Worm (Caenorhabditis elegans): Measurements from ENCODE around the gene ZK1098.9.

ZK1098.9 gene

DNA sequence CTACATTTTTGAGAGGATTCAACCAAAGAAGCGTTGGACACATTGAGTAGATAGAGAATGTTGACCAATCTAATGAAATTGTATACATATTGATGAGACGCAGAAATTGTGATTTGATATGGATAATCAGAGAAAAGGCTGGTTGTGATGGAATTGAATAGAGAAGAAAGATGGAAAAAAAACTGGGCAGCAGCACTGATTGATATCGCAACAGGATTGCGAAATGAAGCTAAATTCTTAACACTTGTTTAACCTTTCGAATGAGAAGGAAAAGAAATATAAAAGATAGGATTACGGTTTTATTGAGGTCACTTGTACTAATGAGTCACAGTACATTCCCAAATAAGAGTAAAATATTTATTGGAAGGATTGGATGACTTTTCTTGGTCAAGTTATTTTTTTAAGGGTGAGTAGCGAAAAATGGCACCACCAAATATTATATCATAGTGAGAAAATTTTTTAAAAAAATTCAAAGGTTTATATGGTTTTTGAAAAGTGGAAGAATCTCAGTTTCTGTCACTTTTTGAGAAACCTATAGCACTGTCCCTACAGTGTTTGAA lies 42.0 kb upstream of the ZK1098.9 start:
- TF ChIP-seq ham-2 (GFP tag; optimal IDR thresholded peaks at IDR 0.05) (no peak), lin-32 (GFP tag; optimal IDR thresholded peaks at IDR 0.05) (no peak), ztf-11 (tag; optimal IDR thresholded peaks at IDR 0.05) (no peak), sem-2 (GFP tag; optimal IDR thresholded peaks at IDR 0.05) (no peak), ceh-43 (GFP tag; optimal IDR thresholded peaks at IDR 0.05) (no peak), nhr-2 (tag; optimal IDR thresholded peaks at IDR 0.05) (no peak), nhr-237 (tag; optimal IDR thresholded peaks at IDR 0.05) (no peak), unc-62 (GFP tag; optimal IDR thresholded peaks at IDR 0.05) (no peak), mls-2 (tag; optimal IDR thresholded peaks at IDR 0.05) (no peak), tbx-8 (GFP tag; optimal IDR thresholded peaks at IDR 0.05) (no peak), ceh-83 (GFP tag; optimal IDR thresholded peaks at IDR 0.05) (no peak), sptf-1 (tag; optimal IDR thresholded peaks at IDR 0.05) (no peak), mab-5 (tag; optimal IDR thresholded peaks at IDR 0.05) (no peak), nhr-28 (tag; optimal IDR thresholded peaks at IDR 0.05) (no peak)

DNA sequence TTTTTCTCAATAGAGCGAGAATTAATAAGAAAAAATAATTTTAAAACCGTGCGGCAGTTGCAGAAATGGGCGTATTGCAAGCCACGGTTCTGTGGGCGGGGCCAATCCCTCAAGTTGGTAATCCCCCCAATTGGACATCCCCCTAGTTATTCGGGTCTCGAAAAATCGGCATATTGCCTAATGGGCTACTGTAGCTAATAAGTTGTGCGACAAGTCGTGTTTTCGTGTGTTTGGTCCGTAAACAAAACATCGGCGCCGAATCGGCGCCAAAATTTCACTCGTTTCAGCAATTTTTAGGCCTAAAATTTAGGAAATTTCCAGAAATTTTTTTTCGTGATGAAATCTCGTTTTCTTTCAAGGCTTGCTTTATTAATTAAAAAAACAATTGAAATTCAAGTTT lies 39.9 kb upstream of the ZK1098.9 start:
- TF ChIP-seq ceh-83 (GFP tag; optimal IDR thresholded peaks at IDR 0.05) (no peak), pha-4 (tag; optimal IDR thresholded peaks at IDR 0.05) (no peak), lin-13 (tag; optimal IDR thresholded peaks at IDR 0.05) (no peak), lin-32 (GFP tag; optimal IDR thresholded peaks at IDR 0.05) (no peak), mab-5 (tag; optimal IDR thresholded peaks at IDR 0.05) (no peak), zip-8 (tag; optimal IDR thresholded peaks at IDR 0.05) (no peak), mep-1 (tag; optimal IDR thresholded peaks at IDR 0.05) (no peak), drap-1 (GFP tag; optimal IDR thresholded peaks at IDR 0.05) (no peak), nhr-76 (tag; optimal IDR thresholded peaks at IDR 0.05) (no peak)

DNA sequence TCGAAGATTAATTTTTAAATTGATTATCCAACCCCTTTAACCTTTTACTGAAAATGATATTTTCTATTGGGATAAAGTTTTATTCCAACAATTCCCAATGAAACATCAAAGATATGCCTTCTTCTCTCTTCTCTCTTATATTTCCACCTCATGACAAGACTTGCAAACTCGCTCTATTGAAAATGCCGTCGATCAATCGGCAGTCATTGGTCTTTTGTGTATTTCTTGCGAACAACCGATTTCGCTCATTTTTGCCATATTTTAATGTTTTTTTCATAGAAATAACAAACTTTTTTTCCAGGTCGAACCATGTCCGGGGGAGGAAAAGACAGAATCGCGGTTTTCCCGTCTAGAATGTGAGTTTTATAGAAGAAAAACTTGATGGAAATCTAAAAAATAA lies 36.4 kb upstream of the ZK1098.9 start, which contains the start of gene vha-14:
TSS of gene vha-14 (plus strand) at position 302 of the 400 bp plus-strand sequence.
- TF ChIP-seq zip-8 (tag; optimal IDR thresholded peaks at IDR 0.05) (no peak), elt-1 (tag; optimal IDR thresholded peaks at IDR 0.05; ENCODE audit: borderline replicate concordance, insufficient read depth) (no peak), M03D4.4 (tag; optimal IDR thresholded peaks at IDR 0.05) (no peak), sptf-1 (tag; optimal IDR thresholded peaks at IDR 0.05) (no peak), mls-2 (tag; optimal IDR thresholded peaks at IDR 0.05) (no peak), nhr-76 (tag; optimal IDR thresholded peaks at IDR 0.05) (no peak), lin-13 (tag; optimal IDR thresholded peaks at IDR 0.05) (no peak), unc-39 (tag; optimal IDR thresholded peaks at IDR 0.05) (no peak), sem-2 (GFP tag; optimal IDR thresholded peaks at IDR 0.05) (no peak), drap-1 (GFP tag; optimal IDR thresholded peaks at IDR 0.05) (no peak), bed-3 (GFP tag; optimal IDR thresholded peaks at IDR 0.05) (no peak), hlh-1 (tag; optimal IDR thresholded peaks at IDR 0.05) (no peak), nhr-12 (tag; optimal IDR thresholded peaks at IDR 0.05) (no peak), nhr-28 (tag; optimal IDR thresholded peaks at IDR 0.05) (no peak), ceh-83 (GFP tag; optimal IDR thresholded peaks at IDR 0.05) (no peak), pha-4 (tag; optimal IDR thresholded peaks at IDR 0.05) (no peak), elt-3 (tag; optimal IDR thresholded peaks at IDR 0.05) (no peak), nhr-2 (tag; optimal IDR thresholded peaks at IDR 0.05) (no peak), lsy-2 (tag; optimal IDR thresholded peaks at IDR 0.05) (peak; percentile 38), lin-32 (GFP tag; optimal IDR thresholded peaks at IDR 0.05) (no peak), ztf-11 (tag; optimal IDR thresholded peaks at IDR 0.05) (no peak), tbx-8 (GFP tag; optimal IDR thresholded peaks at IDR 0.05) (no peak), blmp-1 (tag; optimal IDR thresholded peaks at IDR 0.05) (no peak), ces-1 (GFP tag; optimal IDR thresholded peaks at IDR 0.05) (peak; percentile 6), unc-62 (GFP tag; optimal IDR thresholded peaks at IDR 0.05) (peak; percentile 38), ham-2 (GFP tag; optimal IDR thresholded peaks at IDR 0.05) (no peak), mab-5 (tag; optimal IDR thresholded peaks at IDR 0.05) (no peak), unc-120 (tag; optimal IDR thresholded peaks at IDR 0.05; ENCODE audit: poor library complexity, severe bottlenecking) (no peak), mep-1 (tag; optimal IDR thresholded peaks at IDR 0.05) (peak; percentile 71), cnd-1 (tag; optimal IDR thresholded peaks at IDR 0.05) (no peak), nhr-237 (tag; optimal IDR thresholded peaks at IDR 0.05) (peak; percentile 19)

DNA sequence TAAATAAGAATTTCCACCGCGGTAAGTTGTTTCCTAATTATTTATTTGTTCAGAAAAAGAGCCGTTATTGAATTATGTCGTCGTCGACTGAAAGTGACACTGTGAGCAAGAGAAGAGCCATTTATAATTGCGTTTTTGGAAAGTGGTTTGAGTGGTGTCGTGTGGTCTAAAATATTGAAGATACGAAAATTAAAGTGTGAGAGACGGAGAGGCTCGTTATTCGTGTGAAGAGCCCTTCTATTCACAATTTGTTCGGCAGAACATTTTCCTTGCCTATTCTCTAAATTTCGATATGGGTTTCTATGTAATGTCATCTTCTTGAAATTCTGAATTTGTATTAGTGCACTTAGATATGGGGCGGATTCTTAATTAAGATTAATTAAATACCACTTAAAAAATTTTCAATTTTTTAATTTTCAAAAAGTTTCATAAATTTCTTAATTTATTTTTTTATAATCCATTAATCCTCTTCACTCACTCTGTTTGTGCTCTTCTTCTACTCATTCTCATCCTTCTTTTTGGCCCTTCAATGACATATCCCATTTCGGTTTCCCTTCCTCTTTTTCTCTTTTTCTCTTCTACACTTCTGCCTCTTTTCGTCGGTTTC lies 34.4 kb upstream of the ZK1098.9 start:
- no peak for TF ChIP-seq ceh-83 (GFP tag; optimal IDR thresholded peaks at IDR 0.05)
- no peak for TF ChIP-seq lin-13 (tag; optimal IDR thresholded peaks at IDR 0.05)
- TF ChIP-seq nhr-2 (tag; optimal IDR thresholded peaks at IDR 0.05) = no peak
- TF ChIP-seq unc-120 (tag; optimal IDR thresholded peaks at IDR 0.05; ENCODE audit: poor library complexity, severe bottlenecking) = peak; percentile 23
- TF ChIP-seq cnd-1 (tag; optimal IDR thresholded peaks at IDR 0.05) = no peak
- TF ChIP-seq elt-1 (tag; optimal IDR thresholded peaks at IDR 0.05; ENCODE audit: borderline replicate concordance, insufficient read depth) = no peak
- TF ChIP-seq nhr-76 (tag; optimal IDR thresholded peaks at IDR 0.05) = no peak
- no peak for TF ChIP-seq nhr-12 (tag; optimal IDR thresholded peaks at IDR 0.05)
- TF ChIP-seq hlh-1 (tag; optimal IDR thresholded peaks at IDR 0.05) = no peak
- TF ChIP-seq blmp-1 (tag; optimal IDR thresholded peaks at IDR 0.05) = no peak
- peak; percentile 94 for TF ChIP-seq ces-1 (GFP tag; optimal IDR thresholded peaks at IDR 0.05)
- TF ChIP-seq mls-2 (tag; optimal IDR thresholded peaks at IDR 0.05) = no peak
- no peak for TF ChIP-seq lsy-2 (tag; optimal IDR thresholded peaks at IDR 0.05)
- no peak for TF ChIP-seq flh-1 (GFP tag; optimal IDR thresholded peaks at IDR 0.05)
- TF ChIP-seq zip-8 (tag; optimal IDR thresholded peaks at IDR 0.05) = no peak
- TF ChIP-seq pha-4 (tag; optimal IDR thresholded peaks at IDR 0.05) = no peak
- TF ChIP-seq nhr-237 (tag; optimal IDR thresholded peaks at IDR 0.05) = no peak
- no peak for TF ChIP-seq mab-5 (tag; optimal IDR thresholded peaks at IDR 0.05)
- no peak for TF ChIP-seq bed-3 (GFP tag; optimal IDR thresholded peaks at IDR 0.05)
- no peak for TF ChIP-seq ham-2 (GFP tag; optimal IDR thresholded peaks at IDR 0.05)
- TF ChIP-seq ceh-39 (tag; optimal IDR thresholded peaks at IDR 0.05) = no peak
- TF ChIP-seq unc-62 (GFP tag; optimal IDR thresholded peaks at IDR 0.05) = peak; percentile 45
- TF ChIP-seq M03D4.4 (tag; optimal IDR thresholded peaks at IDR 0.05) = no peak
